Worm (Caenorhabditis elegans): ENCODE results near the gene F20D1.3.

DNA sequence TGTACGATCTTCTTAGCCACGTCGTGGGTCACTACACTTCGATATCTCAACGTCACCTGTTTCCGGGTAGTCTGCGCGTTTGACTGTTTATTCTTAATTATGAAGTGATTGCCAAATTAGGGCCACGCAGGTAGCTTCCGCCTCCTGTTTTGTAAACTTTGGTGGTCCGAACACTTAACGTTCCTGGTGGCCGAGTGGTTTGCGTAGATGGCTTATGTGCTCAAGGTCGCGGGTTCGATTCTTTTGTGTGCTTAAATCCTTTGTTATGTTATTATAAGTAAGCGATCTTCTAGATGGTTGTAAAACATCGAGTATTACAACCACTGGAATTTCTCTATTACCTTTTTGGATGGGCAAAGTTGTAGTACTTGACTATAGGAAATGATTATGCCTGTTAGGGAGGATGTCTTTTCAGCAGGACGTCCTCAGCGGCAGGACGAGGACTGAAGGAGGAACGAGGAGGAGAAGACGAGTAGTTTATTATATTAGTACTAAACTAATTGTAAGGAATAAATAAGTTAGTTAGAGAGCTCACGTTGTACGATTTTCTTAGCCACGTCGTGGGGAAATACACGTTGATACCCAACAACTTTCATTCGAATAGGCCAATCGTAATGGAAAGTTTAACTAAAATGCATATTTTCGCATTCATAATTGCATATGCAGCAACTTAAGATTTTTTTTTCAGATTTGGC, 1.1 kb downstream of the F20D1.3 start:
- TF ChIP-seq skn-1 (tag; optimal IDR thresholded peaks at IDR 0.05), result no peak
- TF ChIP-seq hpl-2 (GFP tag; optimal IDR thresholded peaks at IDR 0.05), result no peak
- no peak for TF ChIP-seq irx-1 (tag; optimal IDR thresholded peaks at IDR 0.05)
- no peak for TF ChIP-seq nhr-20 (tag; optimal IDR thresholded peaks at IDR 0.05)
